Fruit fly (Drosophila melanogaster) whole organism: ENCODE data around the gene CG43056.

Experiments
- CG8478 ChIP-seq: fragments of >200 bp; optimal IDR thresholded peaks from 2 replicates; lab custom pipeline; 2018; ENCODE audit warnings: inconsistent platforms
- Dll ChIP-seq: fragments of >200 bp; optimal IDR thresholded peaks from 2 replicates; lab custom pipeline; 2017
- EcR ChIP-seq, 2 experiments: fragments of >200 bp; optimal IDR thresholded peaks; 2 replicates each; lab custom pipeline; 2017; ENCODE audit warnings: missing biosample characterization in 2 of 2, missing genetic modification characterization in 2 of 2, missing genetic modification reagents in 2 of 2
- pan ChIP-seq: fragments of >200 bp; optimal IDR thresholded peaks from 2 replicates; lab custom pipeline; 2017
- psq ChIP-seq: fragments of >200 bp; optimal IDR thresholded peaks from 2 replicates; lab custom pipeline; 2017
- usp ChIP-seq: fragments of >200 bp; optimal IDR thresholded peaks from 2 replicates; lab custom pipeline; 2017; ENCODE audit warnings: missing biosample characterization, missing genetic modification characterization, mixed read lengths

Gene CG43056

dm6 chr2L:4437487-4437886 lies at the start of gene CG43056:
Gene CG43056 (plus strand): TSS chr2L:4437787.
- TF ChIP-seq EcR (GFP tag; optimal IDR thresholded peaks at IDR 0.05; lab: Kevin White, UChicago) = no peak
- TF ChIP-seq CG8478 (lab: Kevin White, UChicago) = no peak
- no peak for TF ChIP-seq pan
- TF ChIP-seq usp = no peak
- TF ChIP-seq psq (lab: Kevin White, UChicago) = no peak
- TF ChIP-seq Dll = no peak

- TF ChIP-seq pan = no peak
- TF ChIP-seq usp = no peak
- no peak for TF ChIP-seq Dll
- TF ChIP-seq psq (lab: Kevin White, UChicago) = no peak
- TF ChIP-seq CG8478 (lab: Kevin White, UChicago) = no peak
- TF ChIP-seq EcR (GFP tag; optimal IDR thresholded peaks at IDR 0.05; lab: Kevin White, UChicago) = no peak
These were observed 49.6 kb upstream of the CG43056 start, which contains the start of gene Tps1 for dm6 chr2L:4388027-4388426. Gene Tps1 (plus strand): TSS chr2L:4388327.

- TF ChIP-seq CG8478 (lab: Kevin White, UChicago) (no peak), Dll (no peak), pan (no peak), psq (lab: Kevin White, UChicago) (no peak), usp (no peak), EcR (GFP tag; optimal IDR thresholded peaks at IDR 0.05; lab: Kevin White, UChicago) (no peak)
These were observed 48.0 kb upstream of the CG43056 start for dm6 chr2L:4389405-4390115.

DNA sequence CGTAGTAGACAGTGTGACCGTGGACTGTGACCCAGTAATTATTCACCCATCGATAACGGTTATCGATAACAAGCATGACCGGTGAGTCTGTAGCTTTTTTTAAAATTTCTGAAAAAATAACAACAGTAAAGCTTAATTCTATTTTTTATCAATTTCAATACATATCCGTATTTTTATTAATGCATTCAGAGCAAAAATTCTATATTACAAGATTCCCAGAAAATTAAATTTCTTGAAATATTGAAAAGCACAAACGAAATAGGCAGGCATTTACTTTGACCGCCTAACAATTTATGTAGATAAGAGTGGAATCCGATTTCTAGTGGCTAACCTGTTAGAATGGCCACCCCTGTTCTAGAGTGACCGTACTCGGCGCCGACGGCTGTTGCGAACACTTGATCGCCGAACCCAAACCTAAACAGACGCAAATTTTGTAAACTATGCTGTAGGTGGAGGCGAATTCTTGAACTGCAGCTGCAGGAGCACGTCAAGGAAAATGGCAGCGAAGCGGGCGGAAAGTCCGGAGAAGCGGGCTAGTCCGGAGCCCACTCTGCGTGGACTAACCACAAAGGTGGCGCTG lies 43.7 kb upstream of the CG43056 start, which contains the start of gene CG3652:
CG3652 (minus strand) TSS at position 35 of the 580 bp plus-strand sequence.
- no peak for TF ChIP-seq psq (lab: Kevin White, UChicago)
- TF ChIP-seq pan = no peak
- TF ChIP-seq Dll = no peak

DNA sequence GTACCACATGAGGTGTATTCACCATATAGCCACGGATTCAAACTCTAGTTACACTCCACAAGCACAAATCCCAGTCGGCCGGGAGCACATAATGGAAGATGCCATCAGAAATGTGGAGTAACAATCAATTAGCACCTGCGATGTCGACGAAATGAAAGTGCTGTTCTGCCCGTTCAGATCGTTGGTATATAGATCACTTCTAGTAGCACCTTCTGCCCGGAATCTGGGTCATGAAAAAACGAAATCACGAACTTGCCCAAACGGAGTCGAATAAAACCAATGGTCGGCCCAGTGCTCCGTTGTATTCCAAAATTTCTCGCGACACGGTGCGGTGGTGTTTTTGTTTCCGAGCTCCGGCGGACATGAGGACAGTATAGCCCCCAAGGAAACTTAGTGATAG lies 36.9 kb upstream of the CG43056 start, which contains the start of gene CG33003:
CG33003 (plus strand) TSS at position 301 of the 400 bp plus-strand sequence.
- TF ChIP-seq Dll = no peak
- no peak for TF ChIP-seq CG8478 (lab: Kevin White, UChicago)
- TF ChIP-seq psq (lab: Kevin White, UChicago) = no peak
- TF ChIP-seq EcR (GFP tag; optimal IDR thresholded peaks at IDR 0.05; lab: Kevin White, UChicago) = no peak
- no peak for TF ChIP-seq pan
- TF ChIP-seq usp = no peak

DNA sequence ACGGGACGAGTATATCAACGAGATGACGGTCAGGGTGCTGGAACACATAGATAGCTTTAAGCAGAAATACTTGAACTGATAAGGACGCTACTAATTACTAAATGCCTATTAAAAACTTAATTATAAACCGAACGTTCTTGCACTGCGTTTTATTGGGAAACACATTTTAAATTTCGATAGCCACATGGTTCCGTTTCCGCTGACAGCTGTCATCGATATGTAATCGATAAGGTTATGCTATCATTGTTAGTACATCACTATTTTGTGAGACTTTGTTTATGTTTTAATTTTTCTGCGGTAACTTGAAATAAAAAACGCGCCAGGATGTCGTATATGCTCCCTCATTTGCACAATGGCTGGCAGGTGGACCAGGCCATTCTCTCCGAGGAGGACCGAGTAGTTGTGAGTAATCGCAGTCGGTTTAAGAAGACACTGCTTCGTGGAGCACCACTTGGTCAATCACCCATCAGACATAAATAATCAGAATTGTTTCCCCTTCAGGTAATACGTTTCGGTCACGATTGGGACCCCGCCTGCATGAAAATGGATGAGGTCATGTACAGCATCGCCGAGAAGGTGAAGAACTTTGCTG lies 34.5 kb upstream of the CG43056 start, which contains the start of gene Dim1:
Dim1 (plus strand) TSS at position 239 of the 592 bp plus-strand sequence.
- TF ChIP-seq pan = no peak
- no peak for TF ChIP-seq psq (lab: Kevin White, UChicago)
- TF ChIP-seq usp = no peak

- TF ChIP-seq psq (lab: Kevin White, UChicago) (no peak), Dll (no peak), usp (no peak), EcR (GFP tag; optimal IDR thresholded peaks at IDR 0.05; lab: Kevin White, UChicago) (no peak), pan (no peak), CG8478 (lab: Kevin White, UChicago) (no peak)
These were observed 26.7 kb upstream of the CG43056 start, which contains the start of gene CG43055 for dm6 chr2L:4410855-4411254. Gene CG43055 (plus strand): TSS chr2L:4411155.

- no peak for TF ChIP-seq CG8478 (lab: Kevin White, UChicago)
- no peak for TF ChIP-seq usp
These were observed 23.5 kb upstream of the CG43056 start for dm6 chr2L:4414059-4414458.

DNA sequence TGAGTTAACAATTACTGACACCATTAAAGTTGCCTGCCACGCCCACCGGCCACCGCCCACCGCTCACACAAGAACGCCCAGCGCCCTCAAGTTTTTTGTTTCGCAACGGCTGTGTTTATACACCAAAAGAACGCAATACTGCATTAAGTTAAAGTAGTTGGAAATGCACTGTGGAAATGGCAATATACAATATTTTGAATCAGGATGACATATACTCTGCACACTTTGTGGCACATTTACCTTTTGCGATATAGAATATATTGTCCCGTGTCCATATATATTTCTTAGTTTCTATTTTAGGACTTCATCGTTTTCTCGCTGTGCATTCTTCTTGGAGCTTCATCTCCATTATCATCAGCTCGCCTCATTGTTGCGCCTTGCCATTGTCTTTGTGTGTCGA lies 21.5 kb upstream of the CG43056 start:
- no peak for TF ChIP-seq psq (lab: Kevin White, UChicago)
- TF ChIP-seq EcR (GFP tag; optimal IDR thresholded peaks at IDR 0.05; lab: Kevin White, UChicago) = no peak
- no peak for TF ChIP-seq usp
- no peak for TF ChIP-seq Dll

- no peak for TF ChIP-seq Dll
- no peak for TF ChIP-seq psq (lab: Kevin White, UChicago)
- TF ChIP-seq pan = no peak
- TF ChIP-seq CG8478 (lab: Kevin White, UChicago) = no peak
- TF ChIP-seq EcR (GFP tag; optimal IDR thresholded peaks at IDR 0.05; lab: Kevin White, UChicago) = no peak
- no peak for TF ChIP-seq usp
These were observed 20.7 kb upstream of the CG43056 start for dm6 chr2L:4416903-4417302.

- TF ChIP-seq Dll (no peak), pan (no peak), psq (lab: Kevin White, UChicago) (no peak), EcR (GFP tag; optimal IDR thresholded peaks at IDR 0.05; lab: Kevin White, UChicago) (no peak), usp (no peak), CG8478 (lab: Kevin White, UChicago) (no peak)
These were observed 19.6 kb upstream of the CG43056 start for dm6 chr2L:4417982-4418381.

DNA sequence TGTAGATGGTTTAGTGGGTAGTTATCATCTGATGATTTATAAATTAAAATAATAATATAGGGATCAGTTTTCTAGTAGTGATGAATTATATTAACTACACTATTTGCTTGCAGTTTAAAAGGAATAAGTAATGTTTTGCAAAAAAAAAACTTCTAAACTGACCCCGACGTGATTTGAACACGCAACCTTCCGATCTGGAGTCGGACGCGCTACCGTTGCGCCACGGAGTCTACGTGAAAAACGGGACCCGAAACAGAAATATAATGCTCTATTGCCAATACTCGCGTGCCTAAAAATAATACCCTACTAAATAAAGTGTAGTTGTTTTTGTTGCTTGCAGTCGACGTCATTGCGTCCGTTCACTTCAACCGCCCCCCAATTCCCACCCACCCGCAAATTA lies 18.8 kb upstream of the CG43056 start:
- TF ChIP-seq CG8478 (lab: Kevin White, UChicago) = no peak
- no peak for TF ChIP-seq pan
- no peak for TF ChIP-seq Dll
- no peak for TF ChIP-seq psq (lab: Kevin White, UChicago)
- TF ChIP-seq EcR (GFP tag; optimal IDR thresholded peaks at IDR 0.05; lab: Kevin White, UChicago) = no peak
- no peak for TF ChIP-seq usp

DNA sequence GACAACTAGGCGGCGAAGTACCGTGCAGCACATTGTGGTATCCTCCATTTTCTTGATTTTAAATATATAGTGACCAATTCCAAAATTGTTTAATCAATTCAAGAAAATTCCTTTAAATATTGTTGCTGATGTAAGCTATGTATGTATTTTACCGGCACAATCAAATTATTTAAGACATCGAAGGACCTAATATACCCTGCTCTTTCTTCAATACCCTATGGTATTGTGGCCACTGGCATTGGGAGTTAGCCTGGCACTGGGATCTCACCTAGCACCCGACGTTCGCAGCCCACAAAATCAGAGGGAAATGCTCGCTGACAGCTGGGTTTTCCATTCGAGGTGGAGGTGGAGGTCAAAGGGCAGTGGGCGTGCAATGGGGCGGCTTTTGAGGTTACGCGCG lies 15.4 kb upstream of the CG43056 start:
- TF ChIP-seq EcR (GFP tag; optimal IDR thresholded peaks at IDR 0.05; lab: Kevin White, UChicago) (no peak), usp (no peak), CG8478 (lab: Kevin White, UChicago) (no peak), pan (no peak), Dll (no peak), psq (lab: Kevin White, UChicago) (no peak)
